Fruit fly (Drosophila melanogaster) whole organism, prepupa: ENCODE data around the gene btn.

Experiments
- CG32006 ChIP-seq: fragments of 200-800 bp; sonication (Bioruptor generic); optimal IDR thresholded peaks from 3 replicates; lab custom pipeline; 2017; ENCODE audit warnings: missing biosample characterization, mild to moderate bottlenecking, missing genetic modification characterization
- Eip93F ChIP-seq: fragments of 200-800 bp; sonication (Bioruptor generic); optimal IDR thresholded peaks from 2 replicates; lab custom pipeline; 2016; ENCODE audit warnings: missing biosample characterization, mild to moderate bottlenecking, missing genetic modification characterization

dm6 chr3R:22576096-22576697, 10.2 kb downstream of the btn start:
- no peak for TF ChIP-seq Eip93F
- peak; percentile 55 for TF ChIP-seq CG32006 (GFP tag; lab: Kevin White, UChicago)
